Worm (Caenorhabditis elegans) whole organism, mixed stage, embryonic: ENCODE measurements around the gene glt-1.

ENCODE experiments used
- flh-1 ChIP-seq: fragments of 200-800 bp; sonication (Bioruptor generic); optimal IDR thresholded peaks from 2 replicates; lab custom pipeline; 2018; ENCODE audit warnings: mild to moderate bottlenecking, missing genetic modification characterization, moderate library complexity, missing compliant biosample characterization
- lin-13 ChIP-seq: fragments of 150-350 bp; optimal IDR thresholded peaks from 2 replicates; lab custom pipeline; 2014; ENCODE audit warnings: missing biosample characterization, missing genetic modification characterization
- nhr-76 ChIP-seq: sonication (generic microtip); optimal IDR thresholded peaks from 2 replicates; lab custom pipeline; 2017; ENCODE audit warnings: missing biosample characterization, missing genetic modification characterization
- snpc-4 ChIP-seq: fragments of 150-350 bp; optimal IDR thresholded peaks from 2 replicates; lab custom pipeline; 2014; ENCODE audit warnings: missing biosample characterization, missing genetic modification characterization
- unc-39 ChIP-seq: fragments of 150-350 bp; optimal IDR thresholded peaks from 2 replicates; lab custom pipeline; 2014; ENCODE audit warnings: missing biosample characterization, missing genetic modification characterization
- unc-62 ChIP-seq: fragments of 150-350 bp; optimal IDR thresholded peaks from 2 replicates; lab custom pipeline; 2014; ENCODE audit warnings: missing biosample characterization, missing genetic modification reagents, missing genetic modification characterization

ce11 chrX:3488993-3489392 lies 6.8 kb upstream of the glt-1 start, which contains the start of gene C12D12.3:
- no peak for TF ChIP-seq lin-13 (tag; lab: Kevin White, UChicago)
- no peak for TF ChIP-seq unc-39 (tag; lab: Kevin White, UChicago)
- no peak for TF ChIP-seq flh-1 (GFP tag; lab: Kevin White, UChicago)
- TF ChIP-seq nhr-76: no peak
- TF ChIP-seq snpc-4 (tag; lab: Kevin White, UChicago): no peak
- no peak for TF ChIP-seq unc-62 (GFP tag; lab: Kevin White, UChicago)
